Fruit fly (Drosophila melanogaster) whole organism, embryonic: ENCODE data around the gene Drsl1.
A peak's percentile ranks its signal among the peaks of the same experiment; 100 is the strongest.

Source experiments
- Bdp1 ChIP-seq: fragments of 200-800 bp; sonication (Bioruptor generic); optimal IDR thresholded peaks from 3 replicates; lab custom pipeline; 2016; ENCODE audit warnings: missing biosample characterization, missing genetic modification characterization
- CG1024 ChIP-seq: fragments of 200-800 bp; sonication (Bioruptor generic); IDR thresholded peaks from 2 replicates; pipeline ENCODE4 v1.3.6; 2022; ENCODE audit warnings: missing biosample characterization, missing genetic modification characterization
- CG10462 ChIP-seq: fragments of 200-800 bp; sonication (Bioruptor generic); optimal IDR thresholded peaks from 2 replicates; lab custom pipeline; 2016; ENCODE audit warnings: missing biosample characterization, missing genetic modification characterization
- CG12769 ChIP-seq: fragments of 200-800 bp; sonication (Bioruptor generic); optimal IDR thresholded peaks from 2 replicates; lab custom pipeline; 2019; ENCODE audit warnings: missing biosample characterization, mild to moderate bottlenecking, missing genetic modification characterization, moderate library complexity
- CG13775 ChIP-seq: fragments of 200-800 bp; sonication (Bioruptor generic); optimal IDR thresholded peaks from 3 replicates; lab custom pipeline; 2017; ENCODE audit warnings: missing biosample characterization, mild to moderate bottlenecking, missing genetic modification characterization
- CG14050 ChIP-seq: fragments of 200-800 bp; sonication (Bioruptor generic); IDR thresholded peaks from 3 replicates; pipeline ENCODE4 v1.3.6; 2022; ENCODE audit warnings: missing biosample characterization, missing genetic modification characterization
- CG15269 ChIP-seq: fragments of 200-800 bp; sonication (Bioruptor generic); optimal IDR thresholded peaks from 2 replicates; lab custom pipeline; 2018; ENCODE audit warnings: missing biosample characterization, mild to moderate bottlenecking, missing genetic modification characterization, moderate library complexity
- CG15479 ChIP-seq: fragments of 200-800 bp; sonication (Bioruptor generic); optimal IDR thresholded peaks from 3 replicates; lab custom pipeline; 2019; ENCODE audit warnings: missing biosample characterization, mild to moderate bottlenecking, missing genetic modification characterization, moderate library complexity
- CG15696 ChIP-seq: fragments of 200-800 bp; sonication (Bioruptor generic); optimal IDR thresholded peaks from 2 replicates; lab custom pipeline; 2019; ENCODE audit warnings: missing biosample characterization, mild to moderate bottlenecking, missing genetic modification characterization, moderate library complexity
- CG1832 ChIP-seq: fragments of 200-800 bp; sonication (Bioruptor generic); optimal IDR thresholded peaks from 2 replicates; lab custom pipeline; 2017; ENCODE audit warnings: missing biosample characterization, mild to moderate bottlenecking, missing genetic modification characterization, inconsistent platforms
- CG18619 ChIP-seq: fragments of 200-800 bp; sonication (Bioruptor generic); optimal IDR thresholded peaks from 3 replicates; lab custom pipeline; 2017; ENCODE audit warnings: missing biosample characterization, mild to moderate bottlenecking, missing genetic modification characterization
- CG2116 ChIP-seq: fragments of 200-800 bp; sonication (Bioruptor generic); optimal IDR thresholded peaks from 3 replicates; lab custom pipeline; 2018; ENCODE audit warnings: missing biosample characterization, mild to moderate bottlenecking, missing genetic modification characterization
- CG30431 ChIP-seq: fragments of 200-800 bp; sonication (Bioruptor generic); optimal IDR thresholded peaks from 2 replicates; lab custom pipeline; 2017; ENCODE audit warnings: missing biosample characterization, missing genetic modification characterization
- CG31388 ChIP-seq: fragments of 200-800 bp; sonication (Bioruptor generic); optimal IDR thresholded peaks from 2 replicates; lab custom pipeline; 2016; ENCODE audit warnings: missing biosample characterization, missing genetic modification characterization
- CG31441 ChIP-seq: fragments of 200-800 bp; sonication (Bioruptor generic); IDR thresholded peaks from 2 replicates; pipeline ENCODE4 v1.3.6; 2022; ENCODE audit warnings: missing biosample characterization, missing genetic modification characterization
- CG34224 ChIP-seq: fragments of 200-800 bp; sonication (Bioruptor generic); IDR thresholded peaks from 3 replicates; pipeline ENCODE4 v1.3.6; 2022; ENCODE audit warnings: missing biosample characterization, missing genetic modification characterization; ENCODE audit not compliant: partially characterized antibody
- CG3838 ChIP-seq: fragments of 200-800 bp; sonication (Bioruptor generic); optimal IDR thresholded peaks from 3 replicates; lab custom pipeline; 2016; ENCODE audit warnings: missing biosample characterization, missing genetic modification characterization
- CG4707 ChIP-seq: fragments of 200-800 bp; sonication (Bioruptor generic); optimal IDR thresholded peaks from 2 replicates; lab custom pipeline; 2018; ENCODE audit warnings: missing biosample characterization, mild to moderate bottlenecking, missing genetic modification characterization, moderate library complexity
- CG5245 ChIP-seq: fragments of 200-800 bp; sonication (Bioruptor generic); optimal IDR thresholded peaks from 3 replicates; lab custom pipeline; 2016; ENCODE audit warnings: missing biosample characterization, missing genetic modification characterization
- CG8089 ChIP-seq: fragments of 200-800 bp; sonication (Bioruptor generic); optimal IDR thresholded peaks from 3 replicates; lab custom pipeline; 2016; ENCODE audit warnings: missing biosample characterization, missing genetic modification characterization
- Chrac-16 ChIP-seq: fragments of 200-800 bp; sonication (Bioruptor generic); optimal IDR thresholded peaks from 3 replicates; lab custom pipeline; 2016; ENCODE audit warnings: missing biosample characterization, missing genetic modification characterization
- D ChIP-seq, 2 experiments: fragments of 200-800 bp in 1 of 2; fragments of >200 bp in 1 of 2; sonication (Bioruptor generic) in 1 of 2; optimal IDR thresholded peaks; 2 replicates in 1 of 2; 3 replicates in 1 of 2; lab custom pipeline; 2017; ENCODE audit warnings: mild to moderate bottlenecking in 1 of 2, missing biosample characterization in 1 of 2, missing genetic modification characterization in 1 of 2, missing genetic modification reagents in 1 of 2
- D19A ChIP-seq: fragments of 200-800 bp; optimal IDR thresholded peaks from 3 replicates; lab custom pipeline; 2019; ENCODE audit warnings: missing biosample characterization, mild to moderate bottlenecking, missing genetic modification characterization, moderate library complexity
- HLH3B ChIP-seq: fragments of 200-800 bp; sonication (Bioruptor generic); IDR thresholded peaks from 2 replicates; pipeline ENCODE4 v1.3.6; 2022; ENCODE audit warnings: missing biosample characterization, missing genetic modification characterization
- Nf-YB ChIP-seq: fragments of 200-800 bp; sonication (Bioruptor generic); optimal IDR thresholded peaks from 3 replicates; lab custom pipeline; 2019; ENCODE audit warnings: missing biosample characterization, mild to moderate bottlenecking, missing genetic modification characterization, moderate library complexity
- PHDP ChIP-seq: fragments of 200-800 bp; sonication (Bioruptor generic); optimal IDR thresholded peaks from 3 replicates; lab custom pipeline; 2018; ENCODE audit warnings: missing biosample characterization, mild to moderate bottlenecking, missing genetic modification characterization, moderate library complexity
- Ptx1 ChIP-seq: fragments of 200-800 bp; sonication (Bioruptor generic); IDR thresholded peaks from 2 replicates; pipeline ENCODE4 v1.3.6; 2022; ENCODE audit warnings: missing biosample characterization, missing genetic modification characterization
- Rfx ChIP-seq: fragments of 200-800 bp; sonication (Bioruptor generic); IDR thresholded peaks from 2 replicates; pipeline ENCODE4 v1.3.6; 2022; ENCODE audit warnings: missing biosample characterization, missing genetic modification characterization
- Sox100B ChIP-seq: fragments of 200-800 bp; sonication (Bioruptor generic); optimal IDR thresholded peaks from 3 replicates; lab custom pipeline; 2018; ENCODE audit warnings: missing biosample characterization, mild to moderate bottlenecking, missing genetic modification characterization
- abd-A ChIP-seq: fragments of 200-800 bp; sonication (Bioruptor generic); optimal IDR thresholded peaks from 3 replicates; lab custom pipeline; 2019; ENCODE audit warnings: missing biosample characterization, mild to moderate bottlenecking, missing genetic modification characterization, moderate library complexity
- bcd ChIP-seq: fragments of 200-800 bp; sonication (Bioruptor generic); optimal IDR thresholded peaks from 2 replicates; lab custom pipeline; 2017; ENCODE audit warnings: missing biosample characterization, mild to moderate bottlenecking, missing genetic modification characterization
- crol ChIP-seq: fragments of 200-800 bp; sonication (Bioruptor generic); IDR thresholded peaks from 2 replicates; pipeline ENCODE4 v1.3.6; 2022; ENCODE audit warnings: missing biosample characterization, missing genetic modification characterization
- dmrt11E ChIP-seq: fragments of 200-800 bp; sonication (Bioruptor generic); optimal IDR thresholded peaks from 3 replicates; lab custom pipeline; 2018; ENCODE audit warnings: missing biosample characterization, mild to moderate bottlenecking, missing genetic modification characterization, moderate library complexity
- hkb ChIP-seq, 2 experiments: fragments of 200-800 bp in 1 of 2; fragments of >200 bp in 1 of 2; sonication (Bioruptor generic) in 1 of 2; IDR thresholded peaks in 1 of 2; optimal IDR thresholded peaks in 1 of 2; 2 replicates each; pipeline versions ENCODE4 v1.3.6 to Lab custom; 2017 to 2022; ENCODE audit warnings: missing biosample characterization in 1 of 2, missing genetic modification characterization in 1 of 2
- ind ChIP-seq: fragments of 200-800 bp; sonication (Bioruptor generic); optimal IDR thresholded peaks from 3 replicates; lab custom pipeline; 2016; ENCODE audit warnings: missing biosample characterization, missing genetic modification characterization
- jing ChIP-seq: fragments of 200-800 bp; sonication (Bioruptor generic); optimal IDR thresholded peaks from 2 replicates; lab custom pipeline; 2018; ENCODE audit warnings: missing biosample characterization, mild to moderate bottlenecking, missing genetic modification characterization
- lilli ChIP-seq: fragments of 200-800 bp; sonication (Bioruptor generic); optimal IDR thresholded peaks from 3 replicates; lab custom pipeline; 2016; ENCODE audit warnings: missing biosample characterization, missing genetic modification characterization
- odd ChIP-seq: fragments of 200-800 bp; sonication (Bioruptor generic); optimal IDR thresholded peaks from 2 replicates; lab custom pipeline; 2017; ENCODE audit warnings: missing biosample characterization, mild to moderate bottlenecking, missing genetic modification characterization
- prd ChIP-seq, 3 experiments: fragments of >200 bp in 2 of 3; fragments of 200-800 bp in 1 of 3; sonication (Bioruptor generic) in 1 of 3; optimal IDR thresholded peaks in 2 of 3; IDR thresholded peaks in 1 of 3; 2 replicates in 2 of 3; 3 replicates in 1 of 3; pipeline versions ENCODE4 v1.3.6 to Lab custom; 2017 to 2022; ENCODE audit warnings: missing biosample characterization in 1 of 3, missing genetic modification characterization in 1 of 3
- sens ChIP-seq: fragments of 200-800 bp; sonication (Bioruptor generic); peaks from one replicate; lab custom pipeline; 2016; ENCODE audit warnings: missing biosample characterization, missing genetic modification characterization
- sisA ChIP-seq: fragments of 200-800 bp; sonication (Bioruptor generic); IDR thresholded peaks from 2 replicates; pipeline ENCODE4 v1.3.6; 2022; ENCODE audit warnings: missing biosample characterization, missing genetic modification characterization
- ssp ChIP-seq: fragments of 200-800 bp; sonication (Bioruptor generic); IDR thresholded peaks from 2 replicates; pipeline ENCODE4 v1.3.6; 2022; ENCODE audit warnings: missing biosample characterization, missing genetic modification characterization
- tgo ChIP-seq: fragments of 200-800 bp; sonication (Bioruptor generic); IDR thresholded peaks from 3 replicates; pipeline ENCODE4 v1.3.6; 2022; ENCODE audit warnings: missing biosample characterization, missing genetic modification characterization
- ttk ChIP-seq: fragments of 200-800 bp; sonication (Bioruptor generic); IDR thresholded peaks from 2 replicates; pipeline ENCODE4 v2.1.2; 2022; ENCODE audit warnings: missing biosample characterization, missing genetic modification characterization
- unpg ChIP-seq: fragments of 200-800 bp; sonication (Bioruptor generic); optimal IDR thresholded peaks from 3 replicates; lab custom pipeline; 2018; ENCODE audit warnings: missing biosample characterization, mild to moderate bottlenecking, missing genetic modification characterization, moderate library complexity

Drsl1 gene

dm6 chr3L:3335688-3336087 is at the start of gene Drsl1:
TSS of gene Drsl1 (minus strand) at chr3L:3335788.
- no peak for TF ChIP-seq ind (GFP tag; lab: Kevin White, UChicago)
- TF ChIP-seq CG30431 (GFP tag; lab: Kevin White, UChicago), result no peak
- TF ChIP-seq sisA (GFP tag; lab: Robert Waterston, UW), result no peak
- no peak for TF ChIP-seq CG15479 (GFP tag; lab: Kevin White, UChicago)

dm6 chr3L:3384596-3385436 is 49.2 kb upstream of the Drsl1 start:
- TF ChIP-seq CG15696 (tag; lab: Kevin White, UChicago), result peak; percentile 0
- TF ChIP-seq lilli (GFP tag; lab: Kevin White, UChicago), result peak; percentile 39
- peak; percentile 47 for TF ChIP-seq PHDP (tag; lab: Kevin White, UChicago)
- peak; percentile 31 for TF ChIP-seq bcd (GFP tag; lab: Kevin White, UChicago)
- no peak for TF ChIP-seq CG8089
- TF ChIP-seq CG18619, result peak; percentile 51
- peak; percentile 63 for TF ChIP-seq Sox100B (GFP tag; lab: Kevin White, UChicago)
- TF ChIP-seq odd (GFP tag; lab: Kevin White, UChicago), result no peak
- TF ChIP-seq CG12769 (tag; lab: Kevin White, UChicago), result peak; percentile 69
- TF ChIP-seq prd (optimal IDR thresholded peaks at IDR 0.05; lab: Kevin White, UChicago), result no peak
- peak; percentile 48; the same call in 2 of the 3 replicates for TF ChIP-seq prd (GFP tag; IDR thresholded peaks at IDR 0.05; lab: Robert Waterston, UW)
- no peak for TF ChIP-seq hkb (optimal IDR thresholded peaks at IDR 0.05; lab: Kevin White, UChicago)
- TF ChIP-seq hkb (GFP tag; IDR thresholded peaks at IDR 0.05; lab: Robert Waterston, UW), result no peak
- peak; percentile 11 for TF ChIP-seq CG13775 (GFP tag; lab: Kevin White, UChicago)
- peak; percentile 59 for TF ChIP-seq D19A (tag; lab: Kevin White, UChicago)
- no peak for TF ChIP-seq CG34224
- no peak for TF ChIP-seq CG1832
- TF ChIP-seq abd-A (tag; lab: Kevin White, UChicago), result peak; percentile 80
- peak; percentile 35; the same call in 1 of the 2 replicates for TF ChIP-seq Rfx
- TF ChIP-seq CG4707 (GFP tag; lab: Kevin White, UChicago), result no peak
- no peak for TF ChIP-seq CG3838 (GFP tag; lab: Kevin White, UChicago)
- peak; percentile 52 for TF ChIP-seq Chrac-16 (GFP tag; lab: Kevin White, UChicago)
- TF ChIP-seq Ptx1 (GFP tag; lab: Robert Waterston, UW), result peak; percentile 46
- peak; percentile 18 for TF ChIP-seq CG2116 (GFP tag; lab: Kevin White, UChicago)
- no peak for TF ChIP-seq ssp (GFP tag; lab: Robert Waterston, UW)
- TF ChIP-seq CG5245, result peak; percentile 28
- peak; percentile 74 for TF ChIP-seq CG31441 (GFP tag; lab: Robert Waterston, UW)
- TF ChIP-seq crol (GFP tag; lab: Robert Waterston, UW), result 0 out of 2 replicates have a peak, but pooled peaks have one; percentile 26
- TF ChIP-seq sens (GFP tag; lab: Kevin White, UChicago), result peak; percentile 88
- TF ChIP-seq HLH3B (GFP tag; lab: Robert Waterston, UW), result peak; percentile 18; the same call in 1 of the 2 replicates
- TF ChIP-seq ttk (GFP tag; lab: Robert Waterston, UW), result 0 out of 2 replicates have a peak, but pooled peaks have one; percentile 28
- no peak for TF ChIP-seq jing (GFP tag; lab: Kevin White, UChicago)
- peak; percentile 32 for TF ChIP-seq CG15269 (tag; lab: Kevin White, UChicago)
- TF ChIP-seq CG1024 (GFP tag; lab: Robert Waterston, UW), result no peak
- peak; percentile 34 for TF ChIP-seq Nf-YB (GFP tag; lab: Kevin White, UChicago)
- TF ChIP-seq unpg (GFP tag; lab: Kevin White, UChicago), result peak; percentile 3
- TF ChIP-seq Bdp1, result no peak
- TF ChIP-seq CG10462 (GFP tag; lab: Kevin White, UChicago), result peak; percentile 41
- no peak for TF ChIP-seq CG31388 (GFP tag; lab: Kevin White, UChicago)
- peak; percentile 77 for TF ChIP-seq dmrt11E (tag; lab: Kevin White, UChicago)
- TF ChIP-seq CG14050, result no peak
- no peak for TF ChIP-seq D (optimal IDR thresholded peaks at IDR 0.05; lab: Kevin White, UChicago)
- peak; percentile 51 for TF ChIP-seq D (GFP tag; optimal IDR thresholded peaks at IDR 0.05; lab: Kevin White, UChicago)
- peak; percentile 44; the same call in 1 of the 3 replicates for TF ChIP-seq tgo
